Fruit fly (Drosophila melanogaster) whole organism, pupa: ENCODE results near the gene bab1.

Experiments
- CG10348 ChIP-seq: fragments of 200-800 bp; sonication (Bioruptor generic); IDR thresholded peaks from 2 replicates; pipeline ENCODE4 v1.3.6; 2022; ENCODE audit warnings: missing biosample characterization, missing genetic modification characterization
- gl ChIP-seq: fragments of 200-800 bp; sonication (Bioruptor generic); optimal IDR thresholded peaks from 2 replicates; lab custom pipeline; 2018; ENCODE audit warnings: missing biosample characterization, mild to moderate bottlenecking, missing genetic modification characterization
- rn ChIP-seq: fragments of 200-800 bp; sonication (Bioruptor generic); IDR thresholded peaks from 2 replicates; pipeline ENCODE4 v1.3.6; 2022; ENCODE audit warnings: missing biosample characterization, missing genetic modification characterization

DNA sequence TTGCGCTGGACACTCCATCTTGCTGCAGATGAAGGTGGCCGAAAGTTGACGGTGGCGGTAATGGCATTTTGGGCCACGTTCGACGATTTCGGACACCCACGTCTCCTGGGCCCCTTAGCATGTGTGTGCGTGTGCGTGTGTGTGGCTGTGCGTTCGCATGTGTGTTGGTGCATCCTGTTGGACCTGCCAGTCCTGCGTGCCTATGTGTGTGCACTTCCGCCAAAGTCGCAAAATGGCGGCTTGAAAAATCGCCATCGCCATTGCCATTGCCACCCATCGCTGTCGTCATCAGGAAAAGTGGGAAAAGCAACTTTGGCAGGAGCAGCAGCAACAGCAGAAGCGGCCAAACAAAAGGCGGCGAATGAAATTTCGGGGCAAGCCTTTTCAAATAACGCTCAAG, 22.9 kb upstream of the bab1 start:
- no peak for TF ChIP-seq rn (GFP tag; lab: Robert Waterston, UW)
- TF ChIP-seq gl (tag; lab: Kevin White, UChicago) = no peak
- TF ChIP-seq CG10348 (GFP tag; lab: Robert Waterston, UW) = no peak
